Worm (Caenorhabditis elegans) whole organism, midembryonic: ENCODE measurements around the gene txt-17.
A peak's percentile ranks its signal among the peaks of the same experiment; 100 is the strongest.
"Not testable (repeated sequence)": the region's sequence is repeated elsewhere in the genome, so short reads cannot be mapped to it uniquely, and the experiment has no call there.

Experiments used
- T22C8.4 ChIP-seq: fragments of 200-800 bp; sonication (Bioruptor generic); IDR thresholded peaks from 2 replicates; pipeline ENCODE4 v1.3.6; 2022; ENCODE audit warnings: missing genetic modification characterization, missing compliant biosample characterization
- cog-1 ChIP-seq: sonication (generic microtip); optimal IDR thresholded peaks from 2 replicates; lab custom pipeline; 2016; ENCODE audit warnings: missing genetic modification characterization, missing compliant biosample characterization
- flt-1 ChIP-seq: fragments of 200-800 bp; sonication (Bioruptor generic); IDR thresholded peaks from 2 replicates; pipeline ENCODE4 v1.3.6; 2022; ENCODE audit warnings: missing genetic modification characterization, missing compliant biosample characterization
- klf-2 ChIP-seq: fragments of 200-800 bp; sonication (Bioruptor generic); conservative IDR thresholded peaks from 2 replicates; pipeline ENCODE4 v1.3.6; 2022; ENCODE audit warnings: missing genetic modification reagents, missing genetic modification characterization, missing compliant biosample characterization
- med-1 ChIP-seq: sonication (generic microtip); optimal IDR thresholded peaks from 2 replicates; lab custom pipeline; 2017; ENCODE audit warnings: missing genetic modification characterization, mild to moderate bottlenecking, missing compliant biosample characterization, antibody characterized with exemption, missing genetic modification reagents; ENCODE audit not compliant: insufficient read depth
- ref-1 ChIP-seq: fragments of 200-800 bp; sonication (Bioruptor generic); conservative IDR thresholded peaks from 2 replicates; pipeline ENCODE4 v1.3.6; 2022; ENCODE audit warnings: missing genetic modification reagents, missing genetic modification characterization, missing compliant biosample characterization
- tab-1 ChIP-seq: fragments of 200-800 bp; sonication (Bioruptor generic); IDR thresholded peaks from 2 replicates; pipeline ENCODE4 v1.3.6; 2022; ENCODE audit warnings: missing genetic modification characterization, missing compliant biosample characterization
- ztf-23 ChIP-seq: fragments of 200-800 bp; sonication (Bioruptor generic); IDR thresholded peaks from 2 replicates; pipeline ENCODE4 v1.3.6; 2022; ENCODE audit warnings: missing genetic modification reagents, missing genetic modification characterization, missing compliant biosample characterization
- ztf-29 ChIP-seq: fragments of 200-800 bp; sonication (Bioruptor generic); IDR thresholded peaks from 2 replicates; pipeline ENCODE4 v1.3.6; 2022; ENCODE audit warnings: missing genetic modification reagents, missing genetic modification characterization, missing compliant biosample characterization

Gene txt-17

ce11 chrV:7062790-7063189, 9.8 kb upstream of the txt-17 start, which contains the start of gene tmem-258:
tmem-258 (plus strand) TSS chrV:7063174.
- TF ChIP-seq ztf-29, ztf-23, flt-1 (GFP tag; lab: Robert Waterston, UW): not testable (repeated sequence)

ce11 chrV:7060396-7060795, 7.4 kb upstream of the txt-17 start, which contains the start of the genes Y57E12AL.6 and Y57E12AL.1:
Y57E12AL.6 (minus strand) TSS chrV:7060470.
Y57E12AL.1 (plus strand) TSS chrV:7060530.
- TF ChIP-seq flt-1 (GFP tag; lab: Robert Waterston, UW) (peak; percentile 54), ztf-23 (GFP tag; lab: Robert Waterston, UW) (peak; percentile 80), cog-1 (tag; lab: Kevin White, UChicago) (peak; percentile 43), klf-2 (GFP tag; lab: Robert Waterston, UW) (peak; percentile 50; the same call in 1 of the 2 replicates), tab-1 (GFP tag; lab: Robert Waterston, UW) (0 out of 2 replicates have a peak, but pooled peaks have one; percentile 38), T22C8.4 (peak; percentile 54), ztf-29 (GFP tag; lab: Robert Waterston, UW) (0 out of 2 replicates have a peak, but pooled peaks have one; percentile 15), ref-1 (GFP tag; lab: Robert Waterston, UW) (no peak), med-1 (GFP tag; lab: Kevin White, UChicago) (peak; percentile 56)

ce11 chrV:7059350-7059749, 6.3 kb upstream of the txt-17 start, which contains the start of gene mdt-6:
mdt-6 (minus strand) TSS chrV:7059624.
- TF ChIP-seq cog-1 (tag; lab: Kevin White, UChicago): no peak
- no peak for TF ChIP-seq ztf-23 (GFP tag; lab: Robert Waterston, UW)
- no peak for TF ChIP-seq ztf-29 (GFP tag; lab: Robert Waterston, UW)
- no peak for TF ChIP-seq ref-1 (GFP tag; lab: Robert Waterston, UW)
- TF ChIP-seq klf-2 (GFP tag; lab: Robert Waterston, UW): no peak
- TF ChIP-seq flt-1 (GFP tag; lab: Robert Waterston, UW): no peak
- TF ChIP-seq med-1 (GFP tag; lab: Kevin White, UChicago): no peak
- no peak for TF ChIP-seq T22C8.4
- TF ChIP-seq tab-1 (GFP tag; lab: Robert Waterston, UW): no peak

- TF ChIP-seq cog-1 (tag; lab: Kevin White, UChicago); ref-1 (GFP tag; lab: Robert Waterston, UW); tab-1 (GFP tag; lab: Robert Waterston, UW): not testable (repeated sequence)
These were observed 4.8 kb upstream of the txt-17 start, which contains the start of gene Y57E12AL.2 for ce11 chrV:7057795-7058194. Y57E12AL.2 (plus strand) TSS chrV:7058095.

ce11 chrV:7054598-7054997, 1.6 kb upstream of the txt-17 start, which contains the start of gene spig-8:
spig-8 (plus strand) TSS chrV:7054898.
- TF ChIP-seq ref-1 (GFP tag; lab: Robert Waterston, UW) (no peak), ztf-29 (GFP tag; lab: Robert Waterston, UW) (no peak), tab-1 (GFP tag; lab: Robert Waterston, UW) (no peak), klf-2 (GFP tag; lab: Robert Waterston, UW) (no peak), ztf-23 (GFP tag; lab: Robert Waterston, UW) (no peak), med-1 (GFP tag; lab: Kevin White, UChicago) (no peak), T22C8.4 (no peak), cog-1 (tag; lab: Kevin White, UChicago) (no peak), flt-1 (GFP tag; lab: Robert Waterston, UW) (no peak)

ce11 chrV:7051133-7051765, 1.8 kb downstream of the txt-17 start, which contains the start of the genes tofu-2 and spig-1:
tofu-2 (minus strand) TSS chrV:7051248.
spig-1 (plus strand) TSS chrV:7051715.
- no peak for TF ChIP-seq T22C8.4
- TF ChIP-seq ztf-23 (GFP tag; lab: Robert Waterston, UW): no peak
- TF ChIP-seq ztf-29 (GFP tag; lab: Robert Waterston, UW): no peak
- TF ChIP-seq med-1 (GFP tag; lab: Kevin White, UChicago): no peak
- no peak for TF ChIP-seq klf-2 (GFP tag; lab: Robert Waterston, UW)
- no peak for TF ChIP-seq flt-1 (GFP tag; lab: Robert Waterston, UW)
- TF ChIP-seq ref-1 (GFP tag; lab: Robert Waterston, UW): no peak
- no peak for TF ChIP-seq tab-1 (GFP tag; lab: Robert Waterston, UW)
- no peak for TF ChIP-seq cog-1 (tag; lab: Kevin White, UChicago)

- TF ChIP-seq klf-2 (GFP tag; lab: Robert Waterston, UW) (no peak), tab-1 (GFP tag; lab: Robert Waterston, UW) (no peak), ref-1 (GFP tag; lab: Robert Waterston, UW) (no peak)
These were observed 2.8 kb downstream of the txt-17 start for ce11 chrV:7050153-7050552.

- TF ChIP-seq klf-2 (GFP tag; lab: Robert Waterston, UW): no peak
- no peak for TF ChIP-seq ref-1 (GFP tag; lab: Robert Waterston, UW)
These were observed 5.5 kb downstream of the txt-17 start, which contains the start of gene F20A1.8 for ce11 chrV:7047512-7047911. F20A1.8 (minus strand) TSS chrV:7047612.

- TF ChIP-seq ztf-29 (GFP tag; lab: Robert Waterston, UW): no peak
- no peak for TF ChIP-seq tab-1 (GFP tag; lab: Robert Waterston, UW)
- TF ChIP-seq ref-1 (GFP tag; lab: Robert Waterston, UW): no peak
- TF ChIP-seq T22C8.4: no peak
- TF ChIP-seq cog-1 (tag; lab: Kevin White, UChicago): no peak
- TF ChIP-seq ztf-23 (GFP tag; lab: Robert Waterston, UW): no peak
- no peak for TF ChIP-seq med-1 (GFP tag; lab: Kevin White, UChicago)
- TF ChIP-seq klf-2 (GFP tag; lab: Robert Waterston, UW): no peak
- no peak for TF ChIP-seq flt-1 (GFP tag; lab: Robert Waterston, UW)
These were observed 7.0 kb downstream of the txt-17 start, which contains the start of gene F20A1.2 for ce11 chrV:7046005-7046404. F20A1.2 (plus strand) TSS chrV:7046305.
